Worm (Caenorhabditis elegans) whole organism, mixed stage, embryonic: ENCODE results near the gene ops-1.

Source experiments
- ces-1 ChIP-seq: fragments of 150-350 bp; optimal IDR thresholded peaks from 2 replicates; lab custom pipeline; 2014; ENCODE audit warnings: missing biosample characterization, missing genetic modification reagents, missing genetic modification characterization
- drap-1 ChIP-seq: fragments of 200-800 bp; sonication (Bioruptor generic); optimal IDR thresholded peaks from 3 replicates; lab custom pipeline; 2018; ENCODE audit warnings: mild to moderate bottlenecking, missing genetic modification characterization, missing compliant biosample characterization
- flh-1 ChIP-seq: fragments of 200-800 bp; sonication (Bioruptor generic); optimal IDR thresholded peaks from 2 replicates; lab custom pipeline; 2018; ENCODE audit warnings: mild to moderate bottlenecking, missing genetic modification characterization, moderate library complexity, missing compliant biosample characterization
- lin-13 ChIP-seq: fragments of 150-350 bp; optimal IDR thresholded peaks from 2 replicates; lab custom pipeline; 2014; ENCODE audit warnings: missing biosample characterization, missing genetic modification characterization
- nhr-12 ChIP-seq: fragments of 150-350 bp; optimal IDR thresholded peaks from 2 replicates; lab custom pipeline; 2014; ENCODE audit warnings: missing biosample characterization, missing genetic modification characterization
- nhr-237 ChIP-seq: fragments of 150-350 bp; optimal IDR thresholded peaks from 2 replicates; lab custom pipeline; 2014; ENCODE audit warnings: missing biosample characterization, missing genetic modification characterization
- pha-4 ChIP-seq: fragments of 150-350 bp; optimal IDR thresholded peaks from 2 replicates; lab custom pipeline; 2018; ENCODE audit warnings: missing biosample characterization, missing genetic modification reagents, missing genetic modification characterization
- unc-39 ChIP-seq: fragments of 150-350 bp; optimal IDR thresholded peaks from 2 replicates; lab custom pipeline; 2014; ENCODE audit warnings: missing biosample characterization, missing genetic modification characterization
- unc-62 ChIP-seq: fragments of 150-350 bp; optimal IDR thresholded peaks from 2 replicates; lab custom pipeline; 2014; ENCODE audit warnings: missing biosample characterization, missing genetic modification reagents, missing genetic modification characterization
- zip-8 ChIP-seq: fragments of 150-350 bp; optimal IDR thresholded peaks from 2 replicates; lab custom pipeline; 2014; ENCODE audit warnings: missing biosample characterization, missing genetic modification characterization
- ztf-11 ChIP-seq: fragments of 150-350 bp; optimal IDR thresholded peaks from 2 replicates; lab custom pipeline; 2014; ENCODE audit warnings: missing biosample characterization, missing genetic modification characterization

DNA sequence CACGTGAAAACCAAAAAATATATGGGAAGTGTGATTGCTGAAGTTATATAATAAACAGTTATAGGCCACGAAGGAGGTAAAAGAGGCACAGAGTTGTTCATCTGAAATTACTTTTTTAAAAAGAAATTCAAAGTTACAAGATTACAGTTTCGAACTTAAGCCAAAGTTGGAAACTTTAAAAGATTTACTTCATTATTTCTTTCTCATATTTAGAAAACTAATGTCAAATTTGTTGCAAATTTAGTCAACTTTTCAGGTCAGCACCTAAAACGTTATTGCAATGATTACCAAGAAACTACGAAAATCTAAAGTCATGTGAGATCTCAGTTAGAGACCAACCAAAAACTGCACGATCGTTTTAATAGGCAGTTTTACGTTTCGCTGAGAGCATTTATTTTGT lies 19.5 kb upstream of the ops-1 start, which contains the start of gene srv-25:
- TF ChIP-seq ces-1 (GFP tag; lab: Kevin White, UChicago): no peak
- TF ChIP-seq flh-1: no peak
- TF ChIP-seq nhr-237 (tag; lab: Kevin White, UChicago): no peak
- TF ChIP-seq pha-4 (tag; lab: Kevin White, UChicago): no peak
- TF ChIP-seq drap-1 (GFP tag; lab: Kevin White, UChicago): no peak
- no peak for TF ChIP-seq unc-62
- TF ChIP-seq ztf-11 (tag; lab: Kevin White, UChicago): no peak
- TF ChIP-seq lin-13 (tag; lab: Kevin White, UChicago): no peak
- TF ChIP-seq zip-8: no peak
- TF ChIP-seq unc-39: no peak
- no peak for TF ChIP-seq nhr-12 (tag; lab: Kevin White, UChicago)
